Worm (Caenorhabditis elegans) whole organism, mixed stage, embryonic: Measurements from ENCODE around the gene F58E6.13.

ENCODE experiments used
- ces-1 ChIP-seq: fragments of 150-350 bp; optimal IDR thresholded peaks from 2 replicates; lab custom pipeline; 2014; ENCODE audit warnings: missing biosample characterization, missing genetic modification reagents, missing genetic modification characterization
- elt-1 ChIP-seq: sonication (generic microtip); optimal IDR thresholded peaks from 2 replicates; lab custom pipeline; 2017; ENCODE audit warnings: missing genetic modification characterization, mild to moderate bottlenecking, missing compliant biosample characterization, antibody characterized with exemption, moderate library complexity, borderline replicate concordance; ENCODE audit not compliant: insufficient read depth
- elt-3 ChIP-seq: fragments of 150-350 bp; optimal IDR thresholded peaks from 2 replicates; lab custom pipeline; 2014; ENCODE audit warnings: missing biosample characterization, missing genetic modification characterization
- lin-13 ChIP-seq: fragments of 150-350 bp; optimal IDR thresholded peaks from 2 replicates; lab custom pipeline; 2014; ENCODE audit warnings: missing biosample characterization, missing genetic modification characterization
- mab-5 ChIP-seq: fragments of 150-350 bp; optimal IDR thresholded peaks from 2 replicates; lab custom pipeline; 2014; ENCODE audit warnings: missing biosample characterization, missing genetic modification characterization
- mep-1 ChIP-seq: fragments of 150-350 bp; optimal IDR thresholded peaks from 2 replicates; lab custom pipeline; 2017; ENCODE audit warnings: missing biosample characterization, missing genetic modification reagents, missing genetic modification characterization, inconsistent platforms
- nhr-237 ChIP-seq: fragments of 150-350 bp; optimal IDR thresholded peaks from 2 replicates; lab custom pipeline; 2014; ENCODE audit warnings: missing biosample characterization, missing genetic modification characterization
- unc-62 ChIP-seq: fragments of 150-350 bp; optimal IDR thresholded peaks from 2 replicates; lab custom pipeline; 2014; ENCODE audit warnings: missing biosample characterization, missing genetic modification reagents, missing genetic modification characterization
- ztf-11 ChIP-seq: fragments of 150-350 bp; optimal IDR thresholded peaks from 2 replicates; lab custom pipeline; 2014; ENCODE audit warnings: missing biosample characterization, missing genetic modification characterization

- no peak for TF ChIP-seq unc-62 (GFP tag; lab: Kevin White, UChicago)
- TF ChIP-seq elt-3: no peak
- no peak for TF ChIP-seq nhr-237 (tag; lab: Kevin White, UChicago)
- no peak for TF ChIP-seq elt-1 (tag; lab: Kevin White, UChicago)
- TF ChIP-seq ces-1 (GFP tag; lab: Kevin White, UChicago): no peak
- no peak for TF ChIP-seq mab-5 (tag; lab: Kevin White, UChicago)
- TF ChIP-seq lin-13 (tag; lab: Kevin White, UChicago): no peak
- no peak for TF ChIP-seq mep-1 (tag; lab: Kevin White, UChicago)
- no peak for TF ChIP-seq ztf-11 (tag; lab: Kevin White, UChicago)
Measured at ce11 chrV:9711174-9711573, 33.9 kb upstream of the F58E6.13 start.
